Fruit fly (Drosophila melanogaster) whole organism, prepupa: ENCODE measurements around the gene Best2.

Source experiments
- Blimp-1 ChIP-seq: fragments of 200-800 bp; sonication (Bioruptor generic); optimal IDR thresholded peaks from 3 replicates; lab custom pipeline; 2017; ENCODE audit warnings: missing biosample characterization, missing genetic modification characterization, mild to moderate bottlenecking, moderate library complexity, missing genetic modification reagents
- CG11762 ChIP-seq: fragments of 200-800 bp; sonication (Bioruptor generic); optimal IDR thresholded peaks from 3 replicates; lab custom pipeline; 2016; ENCODE audit warnings: missing biosample characterization, missing genetic modification characterization; ENCODE audit not compliant: insufficient read depth
- CG6808 ChIP-seq: fragments of 200-800 bp; sonication (Bioruptor generic); optimal IDR thresholded peaks from 3 replicates; lab custom pipeline; 2017; ENCODE audit warnings: missing biosample characterization, missing genetic modification characterization, mild to moderate bottlenecking, moderate library complexity, missing genetic modification reagents
- CG7368 ChIP-seq: fragments of 200-800 bp; sonication (Bioruptor generic); optimal IDR thresholded peaks from 3 replicates; lab custom pipeline; 2016; ENCODE audit warnings: missing biosample characterization, missing genetic modification characterization
- Hr39 ChIP-seq: fragments of 200-800 bp; sonication (Bioruptor generic); optimal IDR thresholded peaks from 2 replicates; lab custom pipeline; 2016; ENCODE audit warnings: missing biosample characterization, missing genetic modification characterization
- Sox102F ChIP-seq: fragments of 200-800 bp; sonication (Bioruptor generic); optimal IDR thresholded peaks from 2 replicates; lab custom pipeline; 2016; ENCODE audit warnings: missing biosample characterization, mild to moderate bottlenecking, missing genetic modification characterization
- dac ChIP-seq: fragments of 200-800 bp; sonication (Bioruptor generic); optimal IDR thresholded peaks from 2 replicates; lab custom pipeline; 2017; ENCODE audit warnings: missing biosample characterization, mild to moderate bottlenecking, missing genetic modification characterization
- fkh ChIP-seq: fragments of 200-800 bp; sonication (Bioruptor generic); optimal IDR thresholded peaks from 3 replicates; lab custom pipeline; 2017; ENCODE audit warnings: missing biosample characterization, mild to moderate bottlenecking, missing genetic modification characterization, moderate library complexity
- lz ChIP-seq: fragments of 200-800 bp; sonication (Bioruptor generic); optimal IDR thresholded peaks from 3 replicates; lab custom pipeline; 2016; ENCODE audit warnings: missing biosample characterization, missing genetic modification characterization
- svp ChIP-seq: fragments of 200-800 bp; sonication (Bioruptor generic); peaks from one replicate; lab custom pipeline; 2016; ENCODE audit warnings: missing biosample characterization, missing genetic modification characterization
- topi ChIP-seq: fragments of 200-800 bp; sonication (Bioruptor generic); optimal IDR thresholded peaks from 3 replicates; lab custom pipeline; 2016; ENCODE audit warnings: missing biosample characterization, missing genetic modification characterization

- TF ChIP-seq lz (GFP tag; lab: Kevin White, UChicago) (no peak), fkh (GFP tag; lab: Kevin White, UChicago) (no peak), CG11762 (GFP tag; lab: Kevin White, UChicago) (no peak), CG7368 (GFP tag; lab: Kevin White, UChicago) (no peak), Sox102F (GFP tag; lab: Kevin White, UChicago) (no peak), Blimp-1 (no peak), svp (GFP tag; lab: Kevin White, UChicago) (peak; percentile 55), Hr39 (GFP tag; lab: Kevin White, UChicago) (no peak), CG6808 (GFP tag; lab: Kevin White, UChicago) (no peak), dac (GFP tag; lab: Kevin White, UChicago) (no peak), topi (no peak)
These were observed 40.1 kb upstream of the Best2 start for dm6 chr3L:6296611-6297010.
